Worm (Caenorhabditis elegans): Measurements from ENCODE around the gene C28G1.10.

- TF ChIP-seq snpc-4 (tag; optimal IDR thresholded peaks at IDR 0.05) = no peak
- TF ChIP-seq zag-1 (tag; optimal IDR thresholded peaks at IDR 0.05) = no peak
- no peak for TF ChIP-seq unc-130 (tag; optimal IDR thresholded peaks at IDR 0.05)
- no peak for TF ChIP-seq C04F5.9 (tag; optimal IDR thresholded peaks at IDR 0.05)
Observed at ce11 chrX:8824437-8824836, 22.5 kb upstream of the C28G1.10 start, which contains the start of gene ifd-1.
